Worm (Caenorhabditis elegans): ENCODE data around the gene M60.6.

The M60.6 gene

DNA sequence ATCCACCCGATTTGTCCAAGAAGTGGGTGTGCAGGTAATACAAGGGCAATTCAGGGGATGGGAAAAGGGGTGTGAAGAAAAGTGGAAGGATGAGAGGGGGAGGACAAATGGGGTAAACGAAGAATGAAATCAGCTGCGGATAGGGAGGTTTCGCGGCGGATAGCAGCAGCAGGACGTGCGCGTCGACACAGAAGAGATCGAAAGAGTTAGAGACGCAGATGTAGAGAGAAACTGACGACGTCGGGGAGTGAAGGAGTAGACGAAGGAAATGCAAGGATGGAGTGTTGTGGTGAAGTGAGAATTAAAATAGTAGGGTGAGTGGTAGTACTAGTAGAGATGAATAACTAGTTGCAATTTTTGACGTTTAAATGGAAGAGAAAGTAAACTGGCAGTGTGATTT is at the start of gene M60.6 (continued):
- TF ChIP-seq lin-1 (GFP tag; IDR thresholded peaks at IDR 0.05) (no peak), nhr-11 (tag; optimal IDR thresholded peaks at IDR 0.05) (no peak), nhr-76 (tag; optimal IDR thresholded peaks at IDR 0.05) (no peak), mep-1 (tag; optimal IDR thresholded peaks at IDR 0.05) (peak; percentile 10), mxl-2 (GFP tag; conservative IDR thresholded peaks at IDR 0.05) (no peak), rbr-2 (tag; optimal IDR thresholded peaks at IDR 0.05) (peak; percentile 33), nhr-10 (tag; optimal IDR thresholded peaks at IDR 0.05) (no peak), attf-4 (tag; optimal IDR thresholded peaks at IDR 0.05) (no peak), fos-1 (tag; optimal IDR thresholded peaks at IDR 0.05) (no peak), Y75B8A.6 (GFP tag; IDR thresholded peaks at IDR 0.05) (no peak)

DNA sequence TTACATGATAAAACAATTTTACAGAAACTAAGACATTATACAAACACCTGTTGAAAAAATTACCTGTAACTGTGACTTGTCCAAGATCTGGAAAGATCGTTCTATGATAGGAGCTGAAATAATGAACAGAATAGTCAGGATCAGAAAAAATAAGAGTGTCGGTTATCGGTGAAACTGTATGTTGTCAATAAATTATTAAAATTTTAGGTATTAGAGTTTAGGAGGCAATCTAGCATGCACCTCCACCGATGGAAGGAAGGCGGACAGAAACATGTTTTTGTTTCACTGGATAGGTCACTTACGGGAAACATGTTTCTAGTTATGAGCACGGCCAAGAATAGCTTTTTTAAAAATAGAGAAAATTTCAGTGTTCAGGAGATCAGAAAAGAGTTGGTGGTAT is 47.3 kb upstream of the M60.6 start, which contains the start of gene ced-13:
Gene ced-13, minus strand, starts transcription at position 101 of the 400 bp plus-strand sequence.
- TF ChIP-seq set-16 (GFP tag; IDR thresholded peaks at IDR 0.05): no peak
- TF ChIP-seq daf-19 (GFP tag; conservative IDR thresholded peaks at IDR 0.05): no peak
- no peak for TF ChIP-seq ctbp-1 (GFP tag; IDR thresholded peaks at IDR 0.05)
- no peak for TF ChIP-seq dve-1 (tag; optimal IDR thresholded peaks at IDR 0.05; ENCODE audit: insufficient read depth)
- TF ChIP-seq zip-11 (GFP tag; IDR thresholded peaks at IDR 0.05): no peak
- no peak for TF ChIP-seq ceh-28 (tag; optimal IDR thresholded peaks at IDR 0.05)
- TF ChIP-seq hif-1 (tag; optimal IDR thresholded peaks at IDR 0.05): no peak
- no peak for TF ChIP-seq unc-62 (GFP tag; optimal IDR thresholded peaks at IDR 0.05 in 1 of 2)
- no peak for TF ChIP-seq unc-62 (tag; optimal IDR thresholded peaks at IDR 0.05)
- TF ChIP-seq egl-43 (GFP tag; IDR thresholded peaks at IDR 0.05): no peak
- no peak for TF ChIP-seq zfp-2 (tag; optimal IDR thresholded peaks at IDR 0.05)
- TF ChIP-seq D1046.2 (GFP tag; IDR thresholded peaks at IDR 0.05): no peak
- TF ChIP-seq sdz-12 (GFP tag; optimal IDR thresholded peaks at IDR 0.05): no peak

DNA sequence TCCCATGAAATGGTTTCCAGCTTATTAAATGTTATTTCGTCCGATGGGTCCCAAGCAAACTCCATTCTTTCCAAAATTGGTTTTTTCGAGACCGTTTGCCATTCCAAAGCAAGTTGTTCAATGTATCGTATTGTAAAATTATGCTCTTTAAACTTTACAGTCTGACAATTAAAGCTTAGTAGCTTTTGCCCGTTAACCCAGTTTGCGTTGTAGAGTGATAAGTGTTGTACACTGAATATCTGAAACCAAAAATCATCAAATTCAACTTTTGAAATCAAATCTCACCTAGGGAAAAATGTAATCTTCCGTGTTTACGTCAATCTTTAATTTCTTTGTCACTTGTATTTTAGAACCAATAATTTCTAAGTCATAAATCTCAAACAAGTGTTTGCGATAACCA is 45.1 kb upstream of the M60.6 start:
- TF ChIP-seq unc-62 (GFP tag; optimal IDR thresholded peaks at IDR 0.05 in 1 of 2) (peak in 1 of 2 experiments; percentile 94), unc-62 (tag; optimal IDR thresholded peaks at IDR 0.05) (no peak), aha-1 (tag) (peak; percentile 12), lim-7 (GFP tag; IDR thresholded peaks at IDR 0.05) (no peak), nhr-102 (tag; optimal IDR thresholded peaks at IDR 0.05) (no peak), hif-1 (tag; optimal IDR thresholded peaks at IDR 0.05) (no peak)

DNA sequence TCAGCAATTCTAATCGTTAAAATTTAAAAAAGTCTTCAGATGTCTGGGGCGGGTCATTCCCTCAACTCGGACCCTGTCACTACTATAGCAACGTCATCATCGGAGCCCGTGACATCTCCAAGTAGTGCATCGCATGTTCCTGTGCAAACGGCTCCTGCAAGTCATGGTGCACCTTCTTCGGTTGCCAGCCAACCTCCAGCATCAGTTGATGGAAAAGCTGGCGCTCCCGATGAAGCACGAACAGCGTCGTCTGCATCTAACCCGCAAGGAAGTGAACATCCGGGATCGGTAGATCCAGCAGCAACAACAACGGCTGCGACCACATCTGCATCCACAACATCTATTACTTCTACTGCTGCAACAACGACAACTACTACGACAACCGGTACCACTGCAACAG is 42.3 kb upstream of the M60.6 start, which contains the start of gene R09F10.3:
Gene R09F10.3, plus strand, starts transcription at position 40 of the 400 bp plus-strand sequence.
- TF ChIP-seq T26A8.4 (GFP tag; IDR thresholded peaks at IDR 0.05): peak; percentile 32; the same call in 1 of the 2 replicates
- TF ChIP-seq dve-1 (tag; optimal IDR thresholded peaks at IDR 0.05; ENCODE audit: insufficient read depth): no peak
- no peak for TF ChIP-seq zip-2 (tag; optimal IDR thresholded peaks at IDR 0.05)
- 0 out of 2 replicates have a peak, but pooled peaks have one; percentile 42 for TF ChIP-seq F26F4.8 (GFP tag; conservative IDR thresholded peaks at IDR 0.05)
- no peak for TF ChIP-seq unc-130 (GFP tag; optimal IDR thresholded peaks at IDR 0.05)
- TF ChIP-seq mep-1 (tag; optimal IDR thresholded peaks at IDR 0.05): no peak
- TF ChIP-seq nhr-41 (GFP tag; IDR thresholded peaks at IDR 0.05): no peak
- peak in 1 of 2 experiments; percentile 96 for TF ChIP-seq unc-62 (GFP tag; optimal IDR thresholded peaks at IDR 0.05 in 1 of 2)
- TF ChIP-seq unc-62 (tag; optimal IDR thresholded peaks at IDR 0.05): no peak
- no peak for TF ChIP-seq ztf-7 (tag; optimal IDR thresholded peaks at IDR 0.05)
- no peak for TF ChIP-seq sdz-12 (GFP tag; optimal IDR thresholded peaks at IDR 0.05)
- TF ChIP-seq php-3 (GFP tag; IDR thresholded peaks at IDR 0.05): 0 out of 2 replicates have a peak, but pooled peaks have one; percentile 27
- peak; percentile 46; the same call in 1 of the 2 replicates for TF ChIP-seq set-16 (GFP tag; IDR thresholded peaks at IDR 0.05)

DNA sequence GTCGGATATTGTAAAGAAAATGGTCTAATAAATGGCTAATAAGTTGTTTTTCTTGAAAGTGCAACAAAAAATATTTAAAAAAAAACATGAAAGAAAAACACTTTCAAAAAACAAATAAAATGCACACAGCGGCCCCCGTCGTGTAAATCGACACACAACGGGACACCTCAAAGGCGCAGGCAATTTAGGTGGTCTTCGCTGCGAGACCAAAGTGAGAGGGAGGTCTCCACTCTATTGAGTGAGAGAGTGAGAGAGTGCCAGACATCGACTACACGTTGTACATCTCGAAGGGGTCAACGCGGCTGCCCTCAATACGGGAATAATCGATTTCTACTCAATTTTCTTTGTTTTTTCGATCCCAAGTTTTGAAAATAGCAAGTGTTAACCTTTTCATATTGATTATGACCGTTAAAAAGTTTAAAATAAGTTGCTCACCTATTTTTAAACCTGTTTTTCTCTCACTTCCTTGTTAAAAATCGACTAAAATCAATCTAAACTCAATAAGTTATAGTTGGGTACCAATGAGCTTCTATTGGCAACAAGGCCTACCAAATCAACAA is 34.6 kb upstream of the M60.6 start, which contains the start of gene sec-16A.2:
Gene sec-16A.2, plus strand, starts transcription at position 510 of the 560 bp plus-strand sequence.
- TF ChIP-seq dmd-6 (GFP tag; IDR thresholded peaks at IDR 0.05): peak; percentile 55; the same call in 1 of the 2 replicates
- no peak for TF ChIP-seq jun-1 (tag; optimal IDR thresholded peaks at IDR 0.05)
- TF ChIP-seq mxl-3 (GFP tag; optimal IDR thresholded peaks at IDR 0.05): peak; percentile 79
- TF ChIP-seq ces-1 (GFP tag; optimal IDR thresholded peaks at IDR 0.05): no peak
- no peak for TF ChIP-seq ZK337.2 (GFP tag; IDR thresholded peaks at IDR 0.05)
- TF ChIP-seq ztf-7 (tag; optimal IDR thresholded peaks at IDR 0.05): no peak
- peak; percentile 97 for TF ChIP-seq aha-1 (tag)
- peak; percentile 48; the same call in 1 of the 2 replicates for TF ChIP-seq ctbp-1 (GFP tag; IDR thresholded peaks at IDR 0.05)
- TF ChIP-seq mdl-1 (tag; optimal IDR thresholded peaks at IDR 0.05): peak in 1 of 2 experiments; percentile 59
- peak; percentile 75 for TF ChIP-seq mes-2 (tag; optimal IDR thresholded peaks at IDR 0.05; ENCODE audit: poor library complexity, severe bottlenecking)
- no peak for TF ChIP-seq nhr-237 (tag; optimal IDR thresholded peaks at IDR 0.05)
- TF ChIP-seq nhr-25 (tag; optimal IDR thresholded peaks at IDR 0.05; ENCODE audit: borderline replicate concordance, insufficient read depth): peak; percentile 13
- peak in 1 of 2 experiments; percentile 79 for TF ChIP-seq lsy-2 (tag; optimal IDR thresholded peaks at IDR 0.05)
- peak; percentile 79 for TF ChIP-seq hmg-1.1 (GFP tag; IDR thresholded peaks at IDR 0.05)
